Worm (Caenorhabditis elegans): ENCODE measurements around the gene tag-314.

Gene tag-314

ce11 chrV:10466607-10467092, 38.1 kb upstream of the tag-314 start (continued):
- no peak for TF ChIP-seq ceh-40 (GFP tag; IDR thresholded peaks at IDR 0.05)
- no peak for TF ChIP-seq ztf-6 (GFP tag; IDR thresholded peaks at IDR 0.05)
- no peak for TF ChIP-seq dpff-1 (tag; optimal IDR thresholded peaks at IDR 0.05)
- TF ChIP-seq chd-7 (tag; optimal IDR thresholded peaks at IDR 0.05), result peak; percentile 81
- TF ChIP-seq hlh-26 (GFP tag; conservative IDR thresholded peaks at IDR 0.05), result no peak
- no peak for TF ChIP-seq zfh-2 (GFP tag; conservative IDR thresholded peaks at IDR 0.05)
- no peak for TF ChIP-seq F37B4.10 (GFP tag; IDR thresholded peaks at IDR 0.05)
- no peak for TF ChIP-seq C17E4.6 (GFP tag; IDR thresholded peaks at IDR 0.05)
- peak; percentile 83 for TF ChIP-seq ZK185.1 (tag; optimal IDR thresholded peaks at IDR 0.05; ENCODE audit: poor library complexity, severe bottlenecking)
- no peak for TF ChIP-seq rec-8 (tag; optimal IDR thresholded peaks at IDR 0.05)
- TF ChIP-seq F55B11.4 (tag; optimal IDR thresholded peaks at IDR 0.05; ENCODE audit: borderline replicate concordance, insufficient read depth), result no peak
- peak in 1 of 3 experiments; percentile 79 for TF ChIP-seq lin-35 (GFP tag; optimal IDR thresholded peaks at IDR 0.05)
- TF ChIP-seq ccch-3 (GFP tag; optimal IDR thresholded peaks at IDR 0.05), result no peak
- TF ChIP-seq unc-130 (GFP tag; optimal IDR thresholded peaks at IDR 0.05), result no peak
- peak; percentile 78 for TF ChIP-seq nfyb-1 (GFP tag; IDR thresholded peaks at IDR 0.05)
- no peak for TF ChIP-seq F39B2.1 (GFP tag; IDR thresholded peaks at IDR 0.05)
- TF ChIP-seq efl-1 (GFP tag; optimal IDR thresholded peaks at IDR 0.05), result no peak
- peak; percentile 23 for TF ChIP-seq repo-1 (tag; optimal IDR thresholded peaks at IDR 0.05)
- TF ChIP-seq K11D2.4 (GFP tag; IDR thresholded peaks at IDR 0.05), result peak; percentile 90
- TF ChIP-seq bed-1 (GFP tag; IDR thresholded peaks at IDR 0.05), result no peak
- TF ChIP-seq F23B12.7 (tag; optimal IDR thresholded peaks at IDR 0.05; ENCODE audit: insufficient read depth), result no peak
- no peak for TF ChIP-seq mxl-1 (tag; optimal IDR thresholded peaks at IDR 0.05)
- TF ChIP-seq lsy-27 (tag; optimal IDR thresholded peaks at IDR 0.05; ENCODE audit: borderline replicate concordance, insufficient read depth), result no peak
- TF ChIP-seq tlf-1 (GFP tag; optimal IDR thresholded peaks at IDR 0.05), result peak; percentile 53
- TF ChIP-seq D2030.7 (GFP tag; IDR thresholded peaks at IDR 0.05), result no peak
- no peak for TF ChIP-seq snpc-3.4 (tag; optimal IDR thresholded peaks at IDR 0.05)
- TF ChIP-seq athp-1 (tag; optimal IDR thresholded peaks at IDR 0.05), result no peak
- 0 out of 2 replicates have a peak, but pooled peaks have one; percentile 39 for TF ChIP-seq Y67H2A.10 (GFP tag; conservative IDR thresholded peaks at IDR 0.05)
- TF ChIP-seq nhr-80 (tag; optimal IDR thresholded peaks at IDR 0.05), result peak; percentile 64

- TF ChIP-seq ekl-4 (GFP tag; IDR thresholded peaks at IDR 0.05), result no peak
- TF ChIP-seq gei-17 (GFP tag; optimal IDR thresholded peaks at IDR 0.05), result no peak
- TF ChIP-seq mes-4 (tag; optimal IDR thresholded peaks at IDR 0.05), result no peak
Observed at ce11 chrV:10465478-10465877, 37.0 kb upstream of the tag-314 start.

- no peak for TF ChIP-seq snpc-1.3 (tag; optimal IDR thresholded peaks at IDR 0.05; ENCODE audit: insufficient read depth)
- TF ChIP-seq F57C9.4 (tag; optimal IDR thresholded peaks at IDR 0.05), result no peak
- no peak for TF ChIP-seq lag-1 (GFP tag; IDR thresholded peaks at IDR 0.05)
- no peak for TF ChIP-seq madf-8 (GFP tag; conservative IDR thresholded peaks at IDR 0.05)
- no peak for TF ChIP-seq ztf-28 (GFP tag; IDR thresholded peaks at IDR 0.05)
- no peak for TF ChIP-seq atf-7 (tag; optimal IDR thresholded peaks at IDR 0.05)
- no peak for TF ChIP-seq efl-1 (GFP tag; optimal IDR thresholded peaks at IDR 0.05)
Observed at ce11 chrV:10464746-10465145, 36.2 kb upstream of the tag-314 start.

All from whole organism, young adult.